Worm (Caenorhabditis elegans): ENCODE data around the gene vab-19.

- TF ChIP-seq eyg-1 (tag; optimal IDR thresholded peaks at IDR 0.05) (no peak), ceh-2 (tag; optimal IDR thresholded peaks at IDR 0.05) (no peak), pqm-1 (tag; optimal IDR thresholded peaks at IDR 0.05) (no peak), Y22D7AL.16 (tag; optimal IDR thresholded peaks at IDR 0.05) (no peak), K09A11.1 (tag; optimal IDR thresholded peaks at IDR 0.05; ENCODE audit: insufficient read depth) (no peak), pax-1 (tag; optimal IDR thresholded peaks at IDR 0.05) (no peak)
These were observed 21.2 kb upstream of the vab-19 start, which contains the start of gene F42G2.2 for ce11 chrII:2421905-2422304.

Measured in whole organism, late embryonic.